Worm (Caenorhabditis elegans) whole organism, L4/young adult: ENCODE results near the gene F23D12.4.

Experiments used
- W03F9.2 ChIP-seq: fragments of 150-350 bp; optimal IDR thresholded peaks from 2 replicates; lab custom pipeline; 2014; ENCODE audit warnings: missing biosample characterization, missing genetic modification characterization
- dao-5 ChIP-seq: sonication (generic microtip); optimal IDR thresholded peaks from 2 replicates; lab custom pipeline; 2016; ENCODE audit warnings: missing genotype, missing genetic modification characterization, moderate library complexity, missing compliant biosample characterization
- him-1 ChIP-seq: sonication (generic microtip); optimal IDR thresholded peaks from 2 replicates; lab custom pipeline; 2016; ENCODE audit warnings: missing genotype, missing genetic modification reagents, missing genetic modification characterization, missing compliant biosample characterization

- TF ChIP-seq dao-5 = no peak
- TF ChIP-seq W03F9.2 (tag; lab: Kevin White, UChicago) = no peak
- TF ChIP-seq him-1 = no peak
Observed at ce11 chrX:14469284-14469683, 24.5 kb downstream of the F23D12.4 start, which contains the start of gene M163.9.
